Worm (Caenorhabditis elegans): Measurements from ENCODE around the gene dod-19.

DNA sequence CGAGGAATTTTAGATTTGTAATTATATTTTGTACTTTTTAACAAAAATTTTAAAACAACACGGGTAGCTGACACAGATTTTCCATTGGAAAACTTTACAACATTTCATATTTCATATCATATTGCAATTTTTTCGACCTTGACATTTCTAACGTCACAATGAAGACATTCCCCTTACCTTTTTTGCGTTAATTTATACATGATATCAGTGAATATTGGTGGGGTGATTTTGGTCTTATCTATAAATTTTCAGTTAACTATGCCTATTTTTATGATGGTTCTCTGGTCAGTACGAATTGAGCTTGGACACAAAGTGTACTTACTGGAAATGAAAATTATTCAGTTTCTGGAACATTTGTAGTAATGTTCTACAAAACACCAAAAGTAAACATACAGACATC is 30.0 kb downstream of the dod-19 start:
- no peak for TF ChIP-seq W03F9.2 (tag; optimal IDR thresholded peaks at IDR 0.05)
- no peak for TF ChIP-seq him-1 (tag; optimal IDR thresholded peaks at IDR 0.05)
